Worm (Caenorhabditis elegans) whole organism, mixed stage, embryonic: ENCODE measurements around the gene ptr-18.

ENCODE experiments used
- M03D4.4 ChIP-seq: sonication (generic microtip); optimal IDR thresholded peaks from 2 replicates; lab custom pipeline; 2017; ENCODE audit warnings: mild to moderate bottlenecking, missing genetic modification characterization, missing compliant biosample characterization
- bed-3 ChIP-seq: fragments of 200-800 bp; sonication (Bioruptor generic); optimal IDR thresholded peaks from 3 replicates; lab custom pipeline; 2018; ENCODE audit warnings: mild to moderate bottlenecking, missing genetic modification characterization, moderate library complexity, missing compliant biosample characterization
- blmp-1 ChIP-seq: fragments of 150-350 bp; optimal IDR thresholded peaks from 2 replicates; lab custom pipeline; 2014; ENCODE audit warnings: missing biosample characterization, missing genetic modification characterization
- ceh-43 ChIP-seq: fragments of 200-800 bp; sonication (Bioruptor generic); optimal IDR thresholded peaks from 2 replicates; lab custom pipeline; 2018; ENCODE audit warnings: mild to moderate bottlenecking, missing genetic modification characterization, moderate library complexity, missing compliant biosample characterization
- ceh-83 ChIP-seq: fragments of 200-800 bp; sonication (Bioruptor generic); optimal IDR thresholded peaks from 2 replicates; lab custom pipeline; 2018; ENCODE audit warnings: mild to moderate bottlenecking, missing genetic modification characterization, missing compliant biosample characterization
- ces-1 ChIP-seq: fragments of 150-350 bp; optimal IDR thresholded peaks from 2 replicates; lab custom pipeline; 2014; ENCODE audit warnings: missing biosample characterization, missing genetic modification reagents, missing genetic modification characterization
- drap-1 ChIP-seq: fragments of 200-800 bp; sonication (Bioruptor generic); optimal IDR thresholded peaks from 3 replicates; lab custom pipeline; 2018; ENCODE audit warnings: mild to moderate bottlenecking, missing genetic modification characterization, missing compliant biosample characterization
- elt-1 ChIP-seq: sonication (generic microtip); optimal IDR thresholded peaks from 2 replicates; lab custom pipeline; 2017; ENCODE audit warnings: missing genetic modification characterization, mild to moderate bottlenecking, missing compliant biosample characterization, antibody characterized with exemption, moderate library complexity, borderline replicate concordance; ENCODE audit not compliant: insufficient read depth
- elt-3 ChIP-seq: fragments of 150-350 bp; optimal IDR thresholded peaks from 2 replicates; lab custom pipeline; 2014; ENCODE audit warnings: missing biosample characterization, missing genetic modification characterization
- flh-1 ChIP-seq: fragments of 200-800 bp; sonication (Bioruptor generic); optimal IDR thresholded peaks from 2 replicates; lab custom pipeline; 2018; ENCODE audit warnings: mild to moderate bottlenecking, missing genetic modification characterization, moderate library complexity, missing compliant biosample characterization
- ham-2 ChIP-seq: fragments of 200-800 bp; sonication (Bioruptor generic); optimal IDR thresholded peaks from 2 replicates; lab custom pipeline; 2018; ENCODE audit warnings: mild to moderate bottlenecking, missing genetic modification characterization, missing compliant biosample characterization
- hlh-1 ChIP-seq: fragments of 150-350 bp; optimal IDR thresholded peaks from 2 replicates; lab custom pipeline; 2014; ENCODE audit warnings: missing biosample characterization, missing genetic modification reagents, missing genetic modification characterization
- lin-13 ChIP-seq: fragments of 150-350 bp; optimal IDR thresholded peaks from 2 replicates; lab custom pipeline; 2014; ENCODE audit warnings: missing biosample characterization, missing genetic modification characterization
- lin-32 ChIP-seq: fragments of 200-800 bp; sonication (Bioruptor generic); optimal IDR thresholded peaks from 2 replicates; lab custom pipeline; 2018; ENCODE audit warnings: mild to moderate bottlenecking, missing genetic modification characterization, missing compliant biosample characterization
- lsy-2 ChIP-seq: fragments of 150-350 bp; optimal IDR thresholded peaks from 2 replicates; lab custom pipeline; 2014; ENCODE audit warnings: missing biosample characterization, missing genetic modification characterization
- mab-5 ChIP-seq: fragments of 150-350 bp; optimal IDR thresholded peaks from 2 replicates; lab custom pipeline; 2014; ENCODE audit warnings: missing biosample characterization, missing genetic modification characterization
- nhr-12 ChIP-seq: fragments of 150-350 bp; optimal IDR thresholded peaks from 2 replicates; lab custom pipeline; 2014; ENCODE audit warnings: missing biosample characterization, missing genetic modification characterization
- nhr-2 ChIP-seq: fragments of 150-350 bp; optimal IDR thresholded peaks from 2 replicates; lab custom pipeline; 2014; ENCODE audit warnings: missing biosample characterization, missing genetic modification characterization
- nhr-28 ChIP-seq: fragments of 150-350 bp; optimal IDR thresholded peaks from 2 replicates; lab custom pipeline; 2014; ENCODE audit warnings: missing biosample characterization, missing genetic modification characterization
- pha-4 ChIP-seq: fragments of 150-350 bp; optimal IDR thresholded peaks from 2 replicates; lab custom pipeline; 2018; ENCODE audit warnings: missing biosample characterization, missing genetic modification reagents, missing genetic modification characterization
- sptf-1 ChIP-seq: sonication (generic microtip); optimal IDR thresholded peaks from 2 replicates; lab custom pipeline; 2017; ENCODE audit warnings: mild to moderate bottlenecking, missing genetic modification characterization, moderate library complexity, missing compliant biosample characterization
- tbx-8 ChIP-seq: fragments of 200-800 bp; sonication (Bioruptor generic); optimal IDR thresholded peaks from 2 replicates; lab custom pipeline; 2018; ENCODE audit warnings: mild to moderate bottlenecking, missing genetic modification characterization, moderate library complexity, missing compliant biosample characterization
- unc-120 ChIP-seq: sonication (generic microtip); optimal IDR thresholded peaks from 2 replicates; lab custom pipeline; 2017; ENCODE audit warnings: missing genetic modification characterization, missing compliant biosample characterization; ENCODE audit not compliant: poor library complexity, severe bottlenecking
- unc-39 ChIP-seq: fragments of 150-350 bp; optimal IDR thresholded peaks from 2 replicates; lab custom pipeline; 2014; ENCODE audit warnings: missing biosample characterization, missing genetic modification characterization
- unc-62 ChIP-seq: fragments of 150-350 bp; optimal IDR thresholded peaks from 2 replicates; lab custom pipeline; 2014; ENCODE audit warnings: missing biosample characterization, missing genetic modification reagents, missing genetic modification characterization
- ztf-11 ChIP-seq: fragments of 150-350 bp; optimal IDR thresholded peaks from 2 replicates; lab custom pipeline; 2014; ENCODE audit warnings: missing biosample characterization, missing genetic modification characterization

ptr-18 gene

ce11 chrII:12953297-12953696 is 12.0 kb upstream of the ptr-18 start:
- TF ChIP-seq ces-1 (peak; percentile 52), drap-1 (no peak), lsy-2 (tag; lab: Kevin White, UChicago) (peak; percentile 24), unc-62 (peak; percentile 34), pha-4 (peak; percentile 61), unc-120 (tag; lab: Kevin White, UChicago) (peak; percentile 54), hlh-1 (peak; percentile 1), elt-1 (tag; lab: Kevin White, UChicago) (peak; percentile 24), ham-2 (peak; percentile 77), blmp-1 (tag; lab: Kevin White, UChicago) (no peak), ceh-83 (GFP tag; lab: Kevin White, UChicago) (no peak), sptf-1 (tag; lab: Kevin White, UChicago) (no peak)

- TF ChIP-seq flh-1 (GFP tag; lab: Kevin White, UChicago) (no peak), nhr-28 (tag; lab: Kevin White, UChicago) (no peak), ztf-11 (tag; lab: Kevin White, UChicago) (no peak), bed-3 (GFP tag; lab: Kevin White, UChicago) (no peak), elt-1 (tag; lab: Kevin White, UChicago) (no peak), lin-32 (GFP tag; lab: Kevin White, UChicago) (no peak), sptf-1 (tag; lab: Kevin White, UChicago) (no peak), unc-120 (tag; lab: Kevin White, UChicago) (no peak), lin-13 (tag; lab: Kevin White, UChicago) (no peak), unc-62 (no peak), tbx-8 (GFP tag; lab: Kevin White, UChicago) (no peak), ham-2 (no peak), nhr-2 (tag; lab: Kevin White, UChicago) (no peak)
These were observed 10.7 kb upstream of the ptr-18 start, which contains the start of the genes Y38F1A.1 and Y38F1A.2 for ce11 chrII:12954670-12955069. Gene Y38F1A.1, minus strand, starts transcription at chrII:12954770. Gene Y38F1A.2, plus strand, starts transcription at chrII:12954958.

- TF ChIP-seq ham-2 (peak; percentile 81), ztf-11 (tag; lab: Kevin White, UChicago) (no peak)
These were observed 5.1 kb upstream of the ptr-18 start for ce11 chrII:12960206-12960605.

ce11 chrII:12961293-12961692 is 4.1 kb upstream of the ptr-18 start:
- no peak for TF ChIP-seq ham-2
- TF ChIP-seq hlh-1 = no peak
- TF ChIP-seq lin-13 (tag; lab: Kevin White, UChicago) = no peak
- no peak for TF ChIP-seq ceh-43 (GFP tag; lab: Kevin White, UChicago)
- TF ChIP-seq drap-1 = no peak
- no peak for TF ChIP-seq tbx-8 (GFP tag; lab: Kevin White, UChicago)
- no peak for TF ChIP-seq bed-3 (GFP tag; lab: Kevin White, UChicago)
- no peak for TF ChIP-seq M03D4.4 (tag; lab: Kevin White, UChicago)
- TF ChIP-seq, all 35 proteins: peak for 0

- TF ChIP-seq elt-3 = no peak
- TF ChIP-seq bed-3 (GFP tag; lab: Kevin White, UChicago) = no peak
- no peak for TF ChIP-seq nhr-12 (tag; lab: Kevin White, UChicago)
- TF ChIP-seq nhr-28 (tag; lab: Kevin White, UChicago) = no peak
These were observed 3.6 kb upstream of the ptr-18 start for ce11 chrII:12961743-12962142.

- peak; percentile 90 for TF ChIP-seq elt-1 (tag; lab: Kevin White, UChicago)
- TF ChIP-seq M03D4.4 (tag; lab: Kevin White, UChicago) = no peak
These were observed 208 bp upstream of the ptr-18 start for ce11 chrII:12965138-12965537.

ce11 chrII:12965589-12965988 is 243 bp downstream of the ptr-18 start:
- TF ChIP-seq sptf-1 (tag; lab: Kevin White, UChicago) (no peak), nhr-2 (tag; lab: Kevin White, UChicago) (no peak), M03D4.4 (tag; lab: Kevin White, UChicago) (no peak), drap-1 (no peak), mab-5 (no peak), unc-39 (no peak), lsy-2 (tag; lab: Kevin White, UChicago) (no peak), elt-1 (tag; lab: Kevin White, UChicago) (no peak), ceh-83 (GFP tag; lab: Kevin White, UChicago) (no peak), tbx-8 (GFP tag; lab: Kevin White, UChicago) (no peak)
